Worm (Caenorhabditis elegans): ENCODE results near the gene ckc-1.

The ckc-1 gene

DNA sequence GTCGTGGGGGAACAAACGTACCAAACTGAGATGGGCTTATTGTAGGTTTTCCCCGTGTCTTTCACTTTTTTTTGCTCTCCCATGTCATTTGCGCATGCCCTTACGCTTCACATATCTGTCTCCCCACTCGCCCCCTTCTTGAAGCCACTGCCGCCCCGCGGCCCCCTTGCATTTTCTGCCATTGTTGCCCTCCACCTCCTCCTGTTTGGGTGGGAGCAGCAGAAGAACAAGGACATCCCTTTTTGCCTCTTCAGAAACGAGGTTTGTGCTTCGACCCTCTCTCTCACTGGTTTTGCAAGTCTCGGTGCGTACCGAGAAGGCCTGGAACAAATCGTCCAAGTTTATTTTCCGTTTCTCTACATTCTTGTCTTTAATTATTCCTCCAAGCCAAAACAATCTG lies 22.3 kb upstream of the ckc-1 start:
- TF ChIP-seq mbf-1 (tag; optimal IDR thresholded peaks at IDR 0.05) = no peak
- no peak for TF ChIP-seq nhr-6 (tag; optimal IDR thresholded peaks at IDR 0.05)
- TF ChIP-seq unc-39 (tag; optimal IDR thresholded peaks at IDR 0.05) = no peak
- TF ChIP-seq nhr-25 (tag; optimal IDR thresholded peaks at IDR 0.05) = no peak
- no peak for TF ChIP-seq nhr-10 (tag; optimal IDR thresholded peaks at IDR 0.05)
- no peak for TF ChIP-seq lin-13 (GFP tag; optimal IDR thresholded peaks at IDR 0.05)
- no peak for TF ChIP-seq ZK546.5 (tag; optimal IDR thresholded peaks at IDR 0.05)
- TF ChIP-seq C34F6.9 (tag; optimal IDR thresholded peaks at IDR 0.05) = no peak
- TF ChIP-seq nhr-11 (tag; optimal IDR thresholded peaks at IDR 0.05) = no peak
- TF ChIP-seq unc-62 (GFP tag; optimal IDR thresholded peaks at IDR 0.05) = no peak
- no peak for TF ChIP-seq nhr-237 (tag; optimal IDR thresholded peaks at IDR 0.05)
- TF ChIP-seq elt-3 (tag; optimal IDR thresholded peaks at IDR 0.05) = no peak
- TF ChIP-seq nhr-12 (tag; optimal IDR thresholded peaks at IDR 0.05) = no peak
- no peak for TF ChIP-seq Y55F3AM.14 (GFP tag; optimal IDR thresholded peaks at IDR 0.05)
- TF ChIP-seq nhr-21 (tag; optimal IDR thresholded peaks at IDR 0.05) = no peak

DNA sequence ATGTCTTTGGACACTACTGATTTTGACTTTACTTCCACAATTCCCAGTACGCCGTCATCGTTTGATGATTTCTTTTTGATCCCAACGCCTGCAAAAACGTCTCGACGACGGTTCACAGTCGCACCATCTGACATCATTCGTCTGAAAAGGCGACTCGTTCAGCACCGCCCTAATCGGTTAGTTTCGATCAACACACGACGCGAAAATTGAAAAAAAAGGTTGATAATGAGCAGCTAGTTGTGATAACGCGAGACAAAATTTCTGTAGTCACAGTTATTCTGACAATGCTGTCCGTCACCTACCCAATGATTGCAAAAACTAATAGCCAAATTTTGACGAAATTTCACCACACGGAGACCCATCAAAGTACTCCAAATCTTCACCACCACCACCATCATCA lies 20.5 kb upstream of the ckc-1 start:
- TF ChIP-seq dmd-4 (tag; optimal IDR thresholded peaks at IDR 0.05) (no peak), crh-2 (tag; optimal IDR thresholded peaks at IDR 0.05) (peak; percentile 3), lin-11 (tag; optimal IDR thresholded peaks at IDR 0.05) (no peak), sma-9 (GFP tag; optimal IDR thresholded peaks at IDR 0.05) (peak; percentile 31), sma-9 (tag; optimal IDR thresholded peaks at IDR 0.05) (no peak), fos-1 (tag; optimal IDR thresholded peaks at IDR 0.05) (peak; percentile 60), blmp-1 (tag; optimal IDR thresholded peaks at IDR 0.05; ENCODE audit: insufficient read depth) (no peak)

DNA sequence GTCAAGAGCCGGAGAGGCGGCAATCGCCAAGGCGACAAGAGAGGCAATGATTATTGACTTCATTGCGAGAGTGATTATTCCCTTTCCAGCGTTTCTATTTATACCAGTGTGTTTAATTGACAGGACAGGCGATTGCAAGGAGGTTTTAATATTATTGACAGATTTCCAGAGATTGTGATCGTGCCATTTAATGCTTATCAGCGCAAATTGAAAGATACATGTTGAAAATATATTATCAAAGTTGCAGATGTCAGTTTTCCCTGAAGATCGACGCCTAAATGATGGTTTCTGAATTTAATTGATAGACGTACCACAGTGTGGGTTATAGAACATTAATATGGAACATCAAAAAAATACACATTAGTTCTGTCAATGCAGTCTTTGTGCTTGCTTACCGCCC lies 12.5 kb upstream of the ckc-1 start, which contains the start of gene vit-4:
Gene vit-4, minus strand, starts transcription at position 63 of the 400 bp plus-strand sequence.
- TF ChIP-seq Y55F3AM.14 (GFP tag; optimal IDR thresholded peaks at IDR 0.05) (no peak), mab-5 (tag; optimal IDR thresholded peaks at IDR 0.05) (no peak), mbf-1 (tag; optimal IDR thresholded peaks at IDR 0.05) (no peak), fos-1 (tag; optimal IDR thresholded peaks at IDR 0.05) (no peak), gmeb-1 (tag; optimal IDR thresholded peaks at IDR 0.05) (no peak), F13H6.1 (tag; optimal IDR thresholded peaks at IDR 0.05) (no peak), sma-3 (GFP tag; optimal IDR thresholded peaks at IDR 0.05) (no peak), ceh-82 (tag; optimal IDR thresholded peaks at IDR 0.05) (no peak), unc-39 (tag; optimal IDR thresholded peaks at IDR 0.05) (no peak), peb-1 (tag; optimal IDR thresholded peaks at IDR 0.05) (no peak), nhr-6 (tag; optimal IDR thresholded peaks at IDR 0.05) (no peak), lin-39 (tag; optimal IDR thresholded peaks at IDR 0.05) (no peak), egl-27 (tag; optimal IDR thresholded peaks at IDR 0.05) (no peak), ztf-1 (GFP tag; conservative IDR thresholded peaks at IDR 0.05) (no peak)

DNA sequence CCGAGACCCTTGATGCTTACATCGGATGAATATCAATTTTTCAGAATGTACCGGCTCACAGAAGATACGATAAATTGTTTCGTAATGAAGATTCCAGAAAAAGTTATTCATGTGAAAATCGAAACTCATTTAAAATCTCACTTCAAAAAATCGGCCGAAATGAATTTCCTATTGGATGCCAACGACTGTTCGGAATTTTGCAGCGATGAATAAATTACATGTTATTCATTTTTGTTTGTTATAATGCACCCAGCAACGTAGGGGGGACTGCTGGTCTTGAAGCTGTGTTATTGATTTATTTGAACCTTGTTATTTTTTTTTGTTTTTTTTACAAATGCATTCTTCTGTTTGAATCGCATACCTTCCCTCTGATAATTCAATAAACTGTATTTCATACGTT lies 9.6 kb upstream of the ckc-1 start:
- TF ChIP-seq mbf-1 (tag; optimal IDR thresholded peaks at IDR 0.05) = no peak
- TF ChIP-seq sem-4 (tag; optimal IDR thresholded peaks at IDR 0.05) = no peak
- no peak for TF ChIP-seq nhr-25 (tag; optimal IDR thresholded peaks at IDR 0.05)
- TF ChIP-seq fos-1 (tag; optimal IDR thresholded peaks at IDR 0.05) = no peak
- TF ChIP-seq sma-9 (GFP tag; optimal IDR thresholded peaks at IDR 0.05) = no peak
- TF ChIP-seq sma-9 (tag; optimal IDR thresholded peaks at IDR 0.05) = no peak
- TF ChIP-seq unc-62 (GFP tag; optimal IDR thresholded peaks at IDR 0.05) = no peak
- TF ChIP-seq nhr-129 (tag; optimal IDR thresholded peaks at IDR 0.05) = no peak
- TF ChIP-seq C34F6.9 (tag; optimal IDR thresholded peaks at IDR 0.05) = no peak
- no peak for TF ChIP-seq blmp-1 (tag; optimal IDR thresholded peaks at IDR 0.05; ENCODE audit: insufficient read depth)
- no peak for TF ChIP-seq Y55F3AM.14 (GFP tag; optimal IDR thresholded peaks at IDR 0.05)
- TF ChIP-seq snpc-4 (tag; optimal IDR thresholded peaks at IDR 0.05) = no peak
- TF ChIP-seq sma-3 (GFP tag; optimal IDR thresholded peaks at IDR 0.05) = no peak
- TF ChIP-seq elt-3 (tag; optimal IDR thresholded peaks at IDR 0.05) = no peak

DNA sequence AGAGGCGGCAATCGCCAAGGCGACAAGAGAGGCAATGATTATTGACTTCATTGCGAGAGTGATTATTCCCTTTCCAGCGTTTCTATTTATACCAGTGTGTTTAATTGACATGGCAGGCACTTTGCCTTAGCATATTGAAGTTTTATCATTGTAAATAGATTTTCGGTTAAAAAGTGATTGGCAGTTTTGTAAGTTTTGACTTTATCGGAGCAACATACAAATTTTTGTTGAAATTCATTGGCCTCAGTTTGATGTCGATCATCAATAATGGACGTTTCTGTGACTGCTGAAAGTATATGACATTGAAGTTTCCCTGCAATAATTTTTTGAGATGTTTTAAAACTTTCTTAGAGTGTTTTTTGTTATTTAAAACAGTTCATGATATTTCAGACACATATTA lies 3.9 kb upstream of the ckc-1 start, which contains the start of gene vit-3:
Gene vit-3, minus strand, starts transcription at position 60 of the 400 bp plus-strand sequence.
- TF ChIP-seq unc-39 (tag; optimal IDR thresholded peaks at IDR 0.05) (no peak), ztf-1 (GFP tag; conservative IDR thresholded peaks at IDR 0.05) (no peak), nhr-23 (tag; optimal IDR thresholded peaks at IDR 0.05) (no peak), sma-9 (GFP tag; optimal IDR thresholded peaks at IDR 0.05) (no peak), sma-9 (tag; optimal IDR thresholded peaks at IDR 0.05) (no peak), C34F6.9 (tag; optimal IDR thresholded peaks at IDR 0.05) (no peak), unc-55 (GFP tag; optimal IDR thresholded peaks at IDR 0.05) (no peak), ztf-11 (tag; optimal IDR thresholded peaks at IDR 0.05) (no peak), fos-1 (tag; optimal IDR thresholded peaks at IDR 0.05) (no peak), ztf-4 (tag; optimal IDR thresholded peaks at IDR 0.05) (no peak), nhr-77 (tag; optimal IDR thresholded peaks at IDR 0.05) (no peak), ceh-16 (tag; optimal IDR thresholded peaks at IDR 0.05) (no peak)
